Worm (Caenorhabditis elegans) whole organism, L3 larva: ENCODE measurements around the gene srab-10.

ENCODE experiments used
- ceh-9 ChIP-seq: sonication (generic microtip); optimal IDR thresholded peaks from 2 replicates; lab custom pipeline; 2018; ENCODE audit warnings: missing biosample characterization, missing genetic modification characterization
- fkh-10 ChIP-seq: sonication (generic microtip); optimal IDR thresholded peaks from 2 replicates; lab custom pipeline; 2017; ENCODE audit warnings: missing biosample characterization, missing genetic modification reagents, missing genetic modification characterization
- lin-15B ChIP-seq: fragments of 150-350 bp; optimal IDR thresholded peaks from 2 replicates; lab custom pipeline; 2014; ENCODE audit warnings: missing biosample characterization, missing genetic modification characterization
- lsy-12 ChIP-seq: sonication (generic microtip); optimal IDR thresholded peaks from 2 replicates; lab custom pipeline; 2016; ENCODE audit warnings: mild to moderate bottlenecking, missing genetic modification characterization, missing compliant biosample characterization
- mdl-1 ChIP-seq: fragments of 150-350 bp; optimal IDR thresholded peaks from 2 replicates; lab custom pipeline; 2014; ENCODE audit warnings: missing biosample characterization, missing genetic modification characterization
- nhr-11 ChIP-seq: fragments of 150-350 bp; optimal IDR thresholded peaks from 2 replicates; lab custom pipeline; 2014; ENCODE audit warnings: missing biosample characterization, missing genetic modification characterization
- nhr-237 ChIP-seq: fragments of 150-350 bp; optimal IDR thresholded peaks from 2 replicates; lab custom pipeline; 2014; ENCODE audit warnings: missing biosample characterization, missing genetic modification characterization
- nhr-25 ChIP-seq: sonication (generic microtip); optimal IDR thresholded peaks from 2 replicates; lab custom pipeline; 2017; ENCODE audit warnings: missing biosample characterization, missing genetic modification characterization
- nhr-76 ChIP-seq: fragments of 150-350 bp; sonication (generic microtip); optimal IDR thresholded peaks from 5 replicates; lab custom pipeline; 2014; ENCODE audit warnings: missing biosample characterization, missing genetic modification characterization
- nhr-77 ChIP-seq: fragments of 150-350 bp; optimal IDR thresholded peaks from 2 replicates; lab custom pipeline; 2014; ENCODE audit warnings: missing biosample characterization, missing genetic modification characterization
- sea-2 ChIP-seq: fragments of 150-350 bp; sonication (generic microtip); optimal IDR thresholded peaks from 4 replicates; lab custom pipeline; 2014; ENCODE audit warnings: missing biosample characterization, missing genetic modification reagents, missing genetic modification characterization
- skn-1 ChIP-seq: fragments of 150-350 bp; optimal IDR thresholded peaks from 2 replicates; lab custom pipeline; 2014; ENCODE audit warnings: missing biosample characterization, missing genetic modification characterization
- snpc-4 ChIP-seq: fragments of 150-350 bp; optimal IDR thresholded peaks from 2 replicates; lab custom pipeline; 2014; ENCODE audit warnings: missing biosample characterization, missing genetic modification characterization
- zag-1 ChIP-seq: fragments of 150-350 bp; optimal IDR thresholded peaks from 2 replicates; lab custom pipeline; 2014; ENCODE audit warnings: missing biosample characterization, missing genetic modification characterization

DNA sequence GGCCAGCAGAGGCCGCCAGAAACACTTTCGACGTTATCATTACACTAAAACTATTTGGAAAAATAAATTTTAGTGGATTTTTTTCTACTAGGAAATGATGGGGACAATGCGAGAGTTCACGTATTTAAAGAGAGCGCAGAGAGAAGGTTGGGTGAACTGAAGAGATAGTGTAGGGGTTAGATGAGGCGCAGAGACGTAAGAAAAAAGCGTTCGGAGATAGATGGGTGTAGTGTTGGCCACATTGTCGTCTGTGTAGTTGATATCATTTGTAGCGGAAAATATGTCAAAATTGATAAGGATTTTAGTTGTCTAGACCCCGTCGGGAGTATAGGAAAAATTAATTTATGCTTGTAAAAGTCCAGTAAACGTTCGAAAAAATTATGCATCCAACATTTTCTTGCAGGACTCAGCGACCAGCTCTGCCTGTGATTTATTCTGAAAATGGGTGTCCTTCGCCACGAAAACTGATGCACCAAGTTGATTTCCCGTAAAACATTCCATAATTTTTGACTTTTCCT is 48.8 kb upstream of the srab-10 start, which contains the start of the genes Y73C8B.3 and Y73C8B.9:
- TF ChIP-seq fkh-10 (GFP tag; lab: Kevin White, UChicago) (no peak), nhr-76 (tag; lab: Kevin White, UChicago) (no peak), sea-2 (no peak), nhr-77 (no peak), lsy-12 (tag; lab: Kevin White, UChicago) (no peak), nhr-237 (tag; lab: Kevin White, UChicago) (no peak), nhr-11 (tag; lab: Kevin White, UChicago) (no peak), ceh-9 (tag; lab: Kevin White, UChicago) (no peak), mdl-1 (tag; lab: Kevin White, UChicago) (no peak), nhr-25 (tag; lab: Kevin White, UChicago) (no peak), skn-1 (tag; lab: Kevin White, UChicago) (no peak), zag-1 (no peak), lin-15B (tag; lab: Kevin White, UChicago) (no peak), snpc-4 (no peak)
